Fruit fly (Drosophila melanogaster) whole organism, prepupa: ENCODE measurements around the gene CG31549.

ENCODE experiments used
- CG10669 ChIP-seq: fragments of 200-800 bp; sonication (Bioruptor generic); optimal IDR thresholded peaks from 3 replicates; lab custom pipeline; 2018; ENCODE audit warnings: missing biosample characterization, mild to moderate bottlenecking, missing genetic modification characterization, moderate library complexity
- CG11294 ChIP-seq: fragments of 200-800 bp; sonication (Bioruptor generic); IDR thresholded peaks from 2 replicates; pipeline ENCODE4 v1.3.6; 2022; ENCODE audit warnings: missing biosample characterization, missing genetic modification characterization
- CG11902 ChIP-seq: fragments of 200-800 bp; sonication (Bioruptor generic); optimal IDR thresholded peaks from 3 replicates; lab custom pipeline; 2016; ENCODE audit warnings: missing biosample characterization, missing genetic modification characterization
- CG15336 ChIP-seq: fragments of 200-800 bp; sonication (Bioruptor generic); IDR thresholded peaks from 2 replicates; pipeline ENCODE4 v1.3.6; 2022; ENCODE audit warnings: missing biosample characterization, missing genetic modification characterization
- CG1621 ChIP-seq: fragments of 200-800 bp; sonication (Bioruptor generic); optimal IDR thresholded peaks from 3 replicates; lab custom pipeline; 2018; ENCODE audit warnings: missing biosample characterization, mild to moderate bottlenecking, missing genetic modification characterization
- CG16779 ChIP-seq: fragments of 200-800 bp; sonication (Bioruptor generic); optimal IDR thresholded peaks from 3 replicates; lab custom pipeline; 2017; ENCODE audit warnings: missing biosample characterization, mild to moderate bottlenecking, missing genetic modification characterization
- CG31627 ChIP-seq: fragments of 200-800 bp; sonication (Bioruptor generic); optimal IDR thresholded peaks from 3 replicates; lab custom pipeline; 2016; ENCODE audit warnings: missing biosample characterization, missing genetic modification characterization
- CG32006 ChIP-seq: fragments of 200-800 bp; sonication (Bioruptor generic); optimal IDR thresholded peaks from 3 replicates; lab custom pipeline; 2017; ENCODE audit warnings: missing biosample characterization, mild to moderate bottlenecking, missing genetic modification characterization
- CG3919 ChIP-seq: fragments of 200-800 bp; sonication (Bioruptor generic); optimal IDR thresholded peaks from 3 replicates; lab custom pipeline; 2016; ENCODE audit warnings: missing biosample characterization, missing genetic modification characterization
- CG4318 ChIP-seq: fragments of 200-800 bp; sonication (Bioruptor generic); optimal IDR thresholded peaks from 3 replicates; lab custom pipeline; 2017; ENCODE audit warnings: missing biosample characterization, mild to moderate bottlenecking, missing genetic modification characterization
- CG6163 ChIP-seq: fragments of 200-800 bp; sonication (Bioruptor generic); IDR thresholded peaks from 3 replicates; pipeline ENCODE4 v1.3.6; 2022; ENCODE audit warnings: missing biosample characterization, missing genetic modification characterization
- CG6276 ChIP-seq: fragments of 200-800 bp; sonication (Bioruptor generic); optimal IDR thresholded peaks from 2 replicates; lab custom pipeline; 2017; ENCODE audit warnings: missing biosample characterization, mild to moderate bottlenecking, missing genetic modification characterization
- CG6792 ChIP-seq: fragments of 200-800 bp; sonication (Bioruptor generic); optimal IDR thresholded peaks from 3 replicates; lab custom pipeline; 2016; ENCODE audit warnings: missing biosample characterization, missing genetic modification characterization
- CG6808 ChIP-seq: fragments of 200-800 bp; sonication (Bioruptor generic); optimal IDR thresholded peaks from 3 replicates; lab custom pipeline; 2017; ENCODE audit warnings: missing biosample characterization, missing genetic modification characterization, mild to moderate bottlenecking, moderate library complexity, missing genetic modification reagents
- CG6854 ChIP-seq: fragments of 200-800 bp; sonication (Bioruptor generic); optimal IDR thresholded peaks from 2 replicates; lab custom pipeline; 2017; ENCODE audit warnings: missing biosample characterization, mild to moderate bottlenecking, missing genetic modification characterization
- CG7368 ChIP-seq: fragments of 200-800 bp; sonication (Bioruptor generic); optimal IDR thresholded peaks from 3 replicates; lab custom pipeline; 2016; ENCODE audit warnings: missing biosample characterization, missing genetic modification characterization
- CG8119 ChIP-seq: fragments of 200-800 bp; sonication (Bioruptor generic); IDR thresholded peaks from 3 replicates; pipeline ENCODE4 v1.3.6; 2022; ENCODE audit warnings: missing biosample characterization, missing genetic modification characterization
- CG8319 ChIP-seq: fragments of 200-800 bp; sonication (Bioruptor generic); optimal IDR thresholded peaks from 3 replicates; lab custom pipeline; 2016; ENCODE audit warnings: missing biosample characterization, missing genetic modification characterization
- CG8632 ChIP-seq: fragments of 200-800 bp; sonication (Bioruptor generic); optimal IDR thresholded peaks from 3 replicates; lab custom pipeline; 2016; ENCODE audit warnings: missing biosample characterization, missing genetic modification characterization
- Eip75B ChIP-seq: fragments of 200-800 bp; sonication (Bioruptor generic); optimal IDR thresholded peaks from 3 replicates; lab custom pipeline; 2016; ENCODE audit warnings: missing biosample characterization, missing genetic modification characterization
- Eip78C ChIP-seq: fragments of 200-800 bp; sonication (Bioruptor generic); peaks from one replicate; lab custom pipeline; 2016; ENCODE audit warnings: missing biosample characterization, missing genetic modification characterization
- Eip93F ChIP-seq: fragments of 200-800 bp; sonication (Bioruptor generic); optimal IDR thresholded peaks from 2 replicates; lab custom pipeline; 2016; ENCODE audit warnings: missing biosample characterization, mild to moderate bottlenecking, missing genetic modification characterization
- Gug ChIP-seq: fragments of 200-800 bp; sonication (Bioruptor generic); IDR thresholded peaks from 2 replicates; pipeline ENCODE4 v1.3.6; 2022; ENCODE audit warnings: missing biosample characterization, missing genetic modification characterization
- Hr38 ChIP-seq: sonication (Bioruptor generic); optimal IDR thresholded peaks from 2 replicates; lab custom pipeline; 2016; ENCODE audit warnings: missing biosample characterization, missing genetic modification characterization
- Lpt ChIP-seq: fragments of 200-800 bp; sonication (Bioruptor generic); optimal IDR thresholded peaks from 3 replicates; lab custom pipeline; 2016; ENCODE audit warnings: missing biosample characterization, missing genetic modification characterization
- Met ChIP-seq: fragments of 200-800 bp; sonication (Bioruptor generic); optimal IDR thresholded peaks from 3 replicates; lab custom pipeline; 2016; ENCODE audit warnings: missing biosample characterization, missing genetic modification characterization
- OdsH ChIP-seq: fragments of 200-800 bp; sonication (Bioruptor generic); optimal IDR thresholded peaks from 3 replicates; lab custom pipeline; 2016; ENCODE audit warnings: missing biosample characterization, missing genetic modification characterization
- Smox ChIP-seq: fragments of 200-800 bp; sonication (Bioruptor generic); optimal IDR thresholded peaks from 3 replicates; lab custom pipeline; 2016; ENCODE audit warnings: missing biosample characterization, missing genetic modification characterization
- Sox102F ChIP-seq: fragments of 200-800 bp; sonication (Bioruptor generic); optimal IDR thresholded peaks from 2 replicates; lab custom pipeline; 2016; ENCODE audit warnings: missing biosample characterization, mild to moderate bottlenecking, missing genetic modification characterization
- Sox14 ChIP-seq: fragments of 200-800 bp; sonication (Bioruptor generic); optimal IDR thresholded peaks from 3 replicates; lab custom pipeline; 2016; ENCODE audit warnings: missing biosample characterization, missing genetic modification characterization
- Sox15 ChIP-seq: fragments of 200-800 bp; sonication (Bioruptor generic); optimal IDR thresholded peaks from 3 replicates; lab custom pipeline; 2016; ENCODE audit warnings: missing biosample characterization, missing genetic modification characterization
- achi ChIP-seq: fragments of 200-800 bp; sonication (Bioruptor generic); optimal IDR thresholded peaks from 3 replicates; lab custom pipeline; 2016; ENCODE audit warnings: missing biosample characterization, missing genetic modification characterization
- cyc ChIP-seq: fragments of 200-800 bp; sonication (Bioruptor generic); optimal IDR thresholded peaks from 3 replicates; lab custom pipeline; 2016; ENCODE audit warnings: missing biosample characterization, missing genetic modification characterization
- dsx ChIP-seq: fragments of 200-800 bp; optimal IDR thresholded peaks from 3 replicates; lab custom pipeline; 2019; ENCODE audit warnings: missing biosample characterization, mild to moderate bottlenecking, missing genetic modification characterization, moderate library complexity; ENCODE audit not compliant: poor library complexity, severe bottlenecking
- eg ChIP-seq: fragments of 200-800 bp; sonication (Bioruptor generic); IDR thresholded peaks from 3 replicates; pipeline ENCODE4 v1.3.6; 2022; ENCODE audit warnings: missing biosample characterization, missing genetic modification characterization
- esn ChIP-seq: fragments of 200-800 bp; sonication (Bioruptor generic); optimal IDR thresholded peaks from 2 replicates; lab custom pipeline; 2016; ENCODE audit warnings: missing biosample characterization, mild to moderate bottlenecking, missing genetic modification characterization, moderate library complexity
- fd59A ChIP-seq: fragments of 200-800 bp; sonication (Bioruptor generic); optimal IDR thresholded peaks from 2 replicates; lab custom pipeline; 2017; ENCODE audit warnings: missing biosample characterization, mild to moderate bottlenecking, missing genetic modification characterization, missing genetic modification reagents
- fd85E ChIP-seq: fragments of 200-800 bp; sonication (Bioruptor generic); optimal IDR thresholded peaks from 3 replicates; lab custom pipeline; 2016; ENCODE audit warnings: missing biosample characterization, missing genetic modification characterization
- net ChIP-seq: fragments of 200-800 bp; sonication (Bioruptor generic); optimal IDR thresholded peaks from 3 replicates; lab custom pipeline; 2016; ENCODE audit warnings: missing biosample characterization, missing genetic modification characterization
- svp ChIP-seq: fragments of 200-800 bp; sonication (Bioruptor generic); peaks from one replicate; lab custom pipeline; 2016; ENCODE audit warnings: missing biosample characterization, missing genetic modification characterization
- vri ChIP-seq: fragments of 200-800 bp; sonication (Bioruptor generic); optimal IDR thresholded peaks from 3 replicates; lab custom pipeline; 2016; ENCODE audit warnings: missing biosample characterization, mild to moderate bottlenecking, missing genetic modification characterization

CG31549 gene

DNA sequence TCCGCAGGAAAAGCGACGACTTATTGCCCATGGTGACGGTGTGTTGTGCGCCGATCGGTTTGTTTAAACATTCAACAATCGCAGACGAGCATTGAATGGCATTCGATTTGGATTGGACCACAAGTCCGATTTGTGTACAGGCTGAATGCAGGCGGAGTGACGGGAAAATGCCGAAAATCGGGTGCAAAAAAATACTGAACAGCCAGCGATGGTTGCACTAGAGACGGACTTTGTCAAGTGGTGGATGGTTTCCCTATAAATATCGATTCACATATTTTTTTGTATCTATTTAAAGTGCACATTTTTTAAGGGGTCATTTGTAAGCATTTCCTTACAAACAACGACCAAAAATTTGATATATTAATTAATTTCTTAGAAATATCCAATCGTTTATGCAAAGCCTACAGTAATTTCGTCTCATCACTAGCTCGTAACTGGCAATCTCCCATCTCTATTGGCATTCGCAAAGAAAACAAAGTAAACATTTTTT, 22.7 kb downstream of the CG31549 start, which contains the start of the genes elm and MED27 (continued):
- TF ChIP-seq CG11902 (GFP tag; lab: Kevin White, UChicago): peak; percentile 93
- peak; percentile 83 for TF ChIP-seq CG8632
- peak; percentile 92 for TF ChIP-seq Smox
- peak; percentile 88 for TF ChIP-seq Gug (GFP tag; lab: Robert Waterston, UW)
- TF ChIP-seq CG32006: peak; percentile 88
- peak; percentile 80 for TF ChIP-seq fd59A
- TF ChIP-seq CG11294 (GFP tag; lab: Robert Waterston, UW): peak; percentile 67; the same call in 1 of the 2 replicates
- TF ChIP-seq Eip78C: peak; percentile 95
- peak; percentile 87 for TF ChIP-seq CG6163 (GFP tag; lab: Robert Waterston, UW)
- peak; percentile 97 for TF ChIP-seq CG31627
- TF ChIP-seq Met: peak; percentile 92
- TF ChIP-seq CG8119 (GFP tag; lab: Robert Waterston, UW): peak; percentile 84
- peak; percentile 95 for TF ChIP-seq cyc
- peak; percentile 98 for TF ChIP-seq svp (GFP tag; lab: Kevin White, UChicago)
- TF ChIP-seq CG6276 (GFP tag; lab: Kevin White, UChicago): no peak
- no peak for TF ChIP-seq CG16779 (tag; lab: Kevin White, UChicago)
- peak; percentile 74 for TF ChIP-seq CG15336 (GFP tag; lab: Robert Waterston, UW)
- TF ChIP-seq dsx: peak; percentile 88
- peak; percentile 85 for TF ChIP-seq CG6792 (GFP tag; lab: Kevin White, UChicago)
- peak; percentile 78 for TF ChIP-seq CG6808 (GFP tag; lab: Kevin White, UChicago)
- TF ChIP-seq Sox102F (GFP tag; lab: Kevin White, UChicago): peak; percentile 88
- TF ChIP-seq esn: peak; percentile 94
- peak; percentile 71 for TF ChIP-seq CG7368 (GFP tag; lab: Kevin White, UChicago)
- TF ChIP-seq Sox14 (GFP tag; lab: Kevin White, UChicago): peak; percentile 95
- peak; percentile 46 for TF ChIP-seq CG6854 (GFP tag; lab: Kevin White, UChicago)
- TF ChIP-seq CG4318: no peak
- TF ChIP-seq CG8319 (GFP tag; lab: Kevin White, UChicago): peak; percentile 86
- peak; percentile 86 for TF ChIP-seq eg
- peak; percentile 44 for TF ChIP-seq Hr38 (GFP tag; lab: Kevin White, UChicago)

DNA sequence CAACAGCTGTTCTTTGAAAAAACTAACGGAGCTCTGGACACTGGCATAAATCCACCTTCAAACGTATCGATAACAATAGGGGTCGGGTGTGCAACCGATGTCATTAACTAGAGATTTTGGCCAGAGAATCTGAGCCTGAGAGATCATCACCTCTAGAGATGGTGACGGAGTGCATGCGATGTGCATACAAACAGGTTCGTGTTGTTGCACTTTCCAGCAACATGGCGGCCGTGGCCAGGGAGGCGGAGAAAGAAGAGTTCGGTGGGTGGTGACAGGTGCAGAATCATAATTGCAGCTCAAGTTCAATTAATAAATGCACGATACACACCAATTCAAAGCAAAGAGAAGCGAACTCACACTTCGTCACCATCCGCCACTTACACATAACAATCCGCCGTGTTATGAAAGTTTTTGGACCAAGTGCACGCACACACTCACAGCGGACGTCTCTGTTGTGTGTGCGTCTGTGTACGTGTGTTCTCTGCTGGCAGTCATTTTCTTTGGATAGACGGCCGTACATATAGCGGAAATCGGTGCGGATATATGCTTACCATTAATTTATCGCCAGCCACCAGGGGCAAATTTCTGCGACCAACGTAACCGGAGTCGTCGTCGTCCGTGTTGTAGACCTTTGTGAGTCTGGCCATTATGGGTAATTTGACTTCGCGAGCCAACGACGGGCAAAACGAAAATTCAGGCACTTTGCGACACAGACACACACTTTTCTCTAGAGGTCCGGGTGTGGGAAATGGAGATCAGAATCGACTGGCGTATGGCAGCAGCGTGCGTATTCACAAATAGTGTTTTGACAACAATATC, 27.2 kb downstream of the CG31549 start:
- TF ChIP-seq svp (GFP tag; lab: Kevin White, UChicago) (peak; percentile 94), CG6792 (GFP tag; lab: Kevin White, UChicago) (peak; percentile 14), Eip75B (peak; percentile 25), OdsH (GFP tag; lab: Kevin White, UChicago) (no peak), CG7368 (GFP tag; lab: Kevin White, UChicago) (no peak), cyc (peak; percentile 2), fd85E (GFP tag; lab: Kevin White, UChicago) (no peak), CG11902 (GFP tag; lab: Kevin White, UChicago) (no peak), CG6276 (GFP tag; lab: Kevin White, UChicago) (no peak), CG10669 (no peak), CG3919 (GFP tag; lab: Kevin White, UChicago) (no peak), Hr38 (GFP tag; lab: Kevin White, UChicago) (no peak), esn (peak; percentile 16), Sox15 (no peak), achi (GFP tag; lab: Kevin White, UChicago) (peak; percentile 2), vri (GFP tag; lab: Kevin White, UChicago) (peak; percentile 55), CG8119 (GFP tag; lab: Robert Waterston, UW) (peak; percentile 19; the same call in 1 of the 3 replicates), Eip78C (peak; percentile 77), CG15336 (GFP tag; lab: Robert Waterston, UW) (peak; percentile 36; the same call in 1 of the 2 replicates), net (GFP tag; lab: Kevin White, UChicago) (peak; percentile 27), CG1621 (tag; lab: Kevin White, UChicago) (peak; percentile 55), Eip93F (GFP tag; lab: Kevin White, UChicago) (no peak), Met (no peak), Lpt (GFP tag; lab: Kevin White, UChicago) (no peak)
